Fruit fly (Drosophila melanogaster) whole organism, embryonic: ENCODE data around the gene OS9.
A peak's percentile ranks its signal among the peaks of the same experiment; 100 is the strongest.

Experiments used
- CG10654 ChIP-seq: fragments of 200-800 bp; sonication (Bioruptor generic); optimal IDR thresholded peaks from 2 replicates; lab custom pipeline; 2016; ENCODE audit warnings: missing biosample characterization, missing genetic modification characterization
- CG11093 ChIP-seq: fragments of 200-800 bp; sonication (Bioruptor generic); IDR thresholded peaks from 3 replicates; pipeline ENCODE4 v1.3.6; 2022; ENCODE audit warnings: missing biosample characterization, missing genetic modification characterization
- CG13287 ChIP-seq: fragments of 200-800 bp; sonication (Bioruptor generic); IDR thresholded peaks from 2 replicates; pipeline ENCODE4 v1.3.6; 2022; ENCODE audit warnings: missing biosample characterization, missing genetic modification characterization; ENCODE audit not compliant: partially characterized antibody
- CG14441 ChIP-seq: fragments of 200-800 bp; sonication (Bioruptor generic); IDR thresholded peaks from 2 replicates; pipeline ENCODE4 v1.3.6; 2022; ENCODE audit warnings: missing biosample characterization, missing genetic modification characterization
- CG3163 ChIP-seq: fragments of 200-800 bp; sonication (Bioruptor generic); optimal IDR thresholded peaks from 3 replicates; lab custom pipeline; 2016; ENCODE audit warnings: missing biosample characterization, missing genetic modification characterization
- CG5180 ChIP-seq: fragments of 200-800 bp; sonication (Bioruptor generic); optimal IDR thresholded peaks from 3 replicates; lab custom pipeline; 2017; ENCODE audit warnings: missing biosample characterization, missing genetic modification characterization, mild to moderate bottlenecking, moderate library complexity, missing genetic modification reagents
- Ravus ChIP-seq: fragments of 200-800 bp; sonication (Bioruptor generic); IDR thresholded peaks from 2 replicates; pipeline ENCODE4 v1.3.6; 2022; ENCODE audit warnings: missing biosample characterization, missing genetic modification characterization
- Trl ChIP-seq, 3 experiments: fragments of >200 bp in 2 of 3; fragments of 200-800 bp in 1 of 3; sonication (Bioruptor generic) in 1 of 3; optimal IDR thresholded peaks; 2 replicates in 1 of 3; 3 replicates in 2 of 3; lab custom pipeline; 2016 to 2017; ENCODE audit warnings: missing biosample characterization in 1 of 3, missing genetic modification characterization in 1 of 3
- chinmo ChIP-seq: fragments of 200-800 bp; sonication (Bioruptor generic); IDR thresholded peaks from 4 replicates; pipeline ENCODE4 v1.3.6; 2022; ENCODE audit warnings: missing biosample characterization, missing genetic modification characterization; ENCODE audit not compliant: partially characterized antibody
- nerfin-1 ChIP-seq: fragments of 200-800 bp; sonication (Bioruptor generic); optimal IDR thresholded peaks from 3 replicates; lab custom pipeline; 2019; ENCODE audit warnings: missing biosample characterization, mild to moderate bottlenecking, missing genetic modification characterization, moderate library complexity
- scrt ChIP-seq: fragments of 200-800 bp; sonication (Bioruptor generic); optimal IDR thresholded peaks from 2 replicates; lab custom pipeline; 2018; ENCODE audit warnings: missing biosample characterization, mild to moderate bottlenecking, missing genetic modification characterization, moderate library complexity
- unc-4 ChIP-seq: fragments of 200-800 bp; sonication (Bioruptor generic); IDR thresholded peaks from 2 replicates; pipeline ENCODE4 v1.3.6; 2022; ENCODE audit warnings: missing biosample characterization, missing genetic modification characterization; ENCODE audit not compliant: partially characterized antibody
- wek ChIP-seq: fragments of 200-800 bp; sonication (Bioruptor generic); optimal IDR thresholded peaks from 3 replicates; lab custom pipeline; 2018; ENCODE audit warnings: missing biosample characterization, mild to moderate bottlenecking, missing genetic modification characterization, moderate library complexity

The OS9 gene

DNA sequence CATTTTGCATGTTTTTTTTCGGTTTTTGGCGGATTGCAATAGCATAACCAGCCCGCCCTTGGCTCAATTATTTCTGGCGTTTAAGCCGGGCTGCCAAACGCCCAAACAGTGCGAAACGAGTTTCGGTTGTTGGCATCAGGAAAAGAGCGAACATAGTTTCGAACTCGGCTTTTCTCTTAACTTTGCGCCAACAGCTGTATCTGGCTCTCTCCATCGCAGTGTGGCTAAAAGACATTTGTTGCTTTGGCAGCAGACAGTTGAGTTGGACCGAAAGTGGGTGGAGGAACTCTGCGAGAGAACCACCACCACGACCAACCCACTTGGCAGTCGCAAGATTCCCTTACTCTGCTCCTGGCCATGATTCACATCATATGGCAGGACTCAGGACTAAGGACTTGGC is 49.3 kb downstream of the OS9 start:
- 0 out of 2 replicates have a peak, but pooled peaks have one; percentile 12 for TF ChIP-seq CG13287 (GFP tag; lab: Robert Waterston, UW)
- TF ChIP-seq chinmo: 0 out of 4 replicates have a peak, but pooled peaks have one; percentile 54
- TF ChIP-seq CG14441 (GFP tag; lab: Robert Waterston, UW): no peak
- TF ChIP-seq scrt: peak; percentile 89
- peak; percentile 6 for TF ChIP-seq nerfin-1
- no peak for TF ChIP-seq CG11093 (GFP tag; lab: Robert Waterston, UW)
- TF ChIP-seq Ravus (GFP tag; lab: Robert Waterston, UW): no peak
- TF ChIP-seq CG5180 (GFP tag; lab: Kevin White, UChicago): peak; percentile 68
- TF ChIP-seq CG10654 (GFP tag; lab: Kevin White, UChicago): no peak
- TF ChIP-seq unc-4 (GFP tag; lab: Robert Waterston, UW): 0 out of 2 replicates have a peak, but pooled peaks have one; percentile 13
- TF ChIP-seq wek: no peak
- peak; percentile 83 for TF ChIP-seq CG3163
- peak; percentile 47 to 54 for TF ChIP-seq Trl (optimal IDR thresholded peaks at IDR 0.05; lab: Kevin White, UChicago)
- no peak for TF ChIP-seq Trl (GFP tag; optimal IDR thresholded peaks at IDR 0.05; lab: Kevin White, UChicago)
